Worm (Caenorhabditis elegans): ENCODE results near the gene srxa-19.

ce11 chrV:10096932-10097331, 25.6 kb downstream of the srxa-19 start:
- no peak for TF ChIP-seq unc-62 (GFP tag; optimal IDR thresholded peaks at IDR 0.05)
- no peak for TF ChIP-seq elt-3 (tag; optimal IDR thresholded peaks at IDR 0.05)
- TF ChIP-seq zag-1 (tag; optimal IDR thresholded peaks at IDR 0.05) = no peak
- TF ChIP-seq sma-3 (GFP tag; optimal IDR thresholded peaks at IDR 0.05) = no peak
- no peak for TF ChIP-seq nhr-77 (tag; optimal IDR thresholded peaks at IDR 0.05)
- TF ChIP-seq ama-1 (optimal IDR thresholded peaks at IDR 0.05) = no peak
- no peak for TF ChIP-seq R02D3.7 (tag; optimal IDR thresholded peaks at IDR 0.05)
- TF ChIP-seq ztf-11 (tag; optimal IDR thresholded peaks at IDR 0.05) = no peak
- TF ChIP-seq mdl-1 (tag; optimal IDR thresholded peaks at IDR 0.05) = no peak
- no peak for TF ChIP-seq ceh-16 (tag; optimal IDR thresholded peaks at IDR 0.05)
- no peak for TF ChIP-seq nhr-10 (tag; optimal IDR thresholded peaks at IDR 0.05)
- no peak for TF ChIP-seq snpc-4 (tag; optimal IDR thresholded peaks at IDR 0.05)
- no peak for TF ChIP-seq unc-39 (tag; optimal IDR thresholded peaks at IDR 0.05)
- no peak for TF ChIP-seq nhr-11 (tag; optimal IDR thresholded peaks at IDR 0.05)

All from whole organism, L2 larva.